Fruit fly (Drosophila melanogaster) whole organism: ENCODE results near the gene CG31156.

Experiments used
- CG8478 ChIP-seq: fragments of >200 bp; optimal IDR thresholded peaks from 2 replicates; lab custom pipeline; 2018; ENCODE audit warnings: inconsistent platforms
- Dll ChIP-seq: fragments of >200 bp; optimal IDR thresholded peaks from 2 replicates; lab custom pipeline; 2017
- EcR ChIP-seq, 2 experiments: fragments of >200 bp; optimal IDR thresholded peaks; 2 replicates each; lab custom pipeline; 2017; ENCODE audit warnings: missing biosample characterization in 2 of 2, missing genetic modification characterization in 2 of 2, missing genetic modification reagents in 2 of 2
- pan ChIP-seq: fragments of >200 bp; optimal IDR thresholded peaks from 2 replicates; lab custom pipeline; 2017
- psq ChIP-seq: fragments of >200 bp; optimal IDR thresholded peaks from 2 replicates; lab custom pipeline; 2017
- usp ChIP-seq: fragments of >200 bp; optimal IDR thresholded peaks from 2 replicates; lab custom pipeline; 2017; ENCODE audit warnings: missing biosample characterization, missing genetic modification characterization, mixed read lengths

DNA sequence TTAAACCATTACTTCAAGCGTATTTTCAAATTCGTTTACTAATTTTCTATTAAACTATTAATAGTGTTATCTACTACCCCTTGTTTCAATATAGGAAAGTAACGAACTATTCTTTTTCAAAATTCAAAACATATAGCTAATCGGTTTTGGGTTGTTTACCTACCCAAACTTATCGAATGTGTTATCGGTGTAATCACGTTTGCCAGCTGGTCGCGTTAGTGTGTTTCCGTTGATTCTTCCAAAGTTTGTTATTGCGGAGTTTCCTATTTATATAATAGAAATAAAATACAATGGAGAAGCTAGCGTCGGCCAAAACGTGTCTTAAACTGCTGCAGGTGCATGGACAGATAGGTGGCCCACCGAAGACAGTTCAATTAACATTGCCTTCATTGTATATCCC, 4.8 kb upstream of the CG31156 start, which contains the start of gene mRpL45:
- TF ChIP-seq CG8478 (lab: Kevin White, UChicago) (no peak), usp (GFP tag; lab: Kevin White, UChicago) (no peak), Dll (lab: Kevin White, UChicago) (no peak), pan (lab: Kevin White, UChicago) (no peak), EcR (GFP tag; optimal IDR thresholded peaks at IDR 0.05; lab: Kevin White, UChicago) (no peak), psq (lab: Kevin White, UChicago) (no peak)
